Worm (Caenorhabditis elegans): ENCODE data around the gene srh-250.

DNA sequence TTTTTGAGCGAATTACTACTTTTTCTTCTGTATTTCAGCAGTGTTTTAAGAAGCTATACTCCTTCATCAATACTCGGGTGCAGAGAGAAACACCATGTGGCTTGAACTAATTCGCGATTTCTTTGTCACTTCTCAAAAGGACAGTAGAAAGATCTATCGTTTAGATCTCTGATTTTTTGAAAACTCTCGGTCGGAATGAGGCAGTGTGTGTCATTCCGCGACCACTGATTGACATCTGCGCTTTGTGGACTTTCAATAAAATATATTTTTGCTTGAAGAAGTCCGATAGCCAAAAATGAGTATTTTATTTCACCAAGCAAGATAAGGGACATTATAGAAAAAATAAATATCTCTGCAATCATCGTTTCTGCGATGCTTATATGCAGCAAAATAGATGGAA lies 16.4 kb upstream of the srh-250 start:
- TF ChIP-seq nfya-1 (tag; optimal IDR thresholded peaks at IDR 0.05; ENCODE audit: borderline replicate concordance, insufficient read depth) (no peak), K12H6.12 (tag; optimal IDR thresholded peaks at IDR 0.05) (no peak), tbx-9 (tag; optimal IDR thresholded peaks at IDR 0.05; ENCODE audit: borderline replicate concordance) (no peak), dpl-1 (GFP tag; optimal IDR thresholded peaks at IDR 0.05) (no peak)
